Worm (Caenorhabditis elegans): Measurements from ENCODE around the gene tnc-2.

- TF ChIP-seq ceh-27 (GFP tag; optimal IDR thresholded peaks at IDR 0.05) (no peak), Y79H2A.3 (GFP tag; conservative IDR thresholded peaks at IDR 0.05) (no peak), tlf-1 (GFP tag; optimal IDR thresholded peaks at IDR 0.05) (no peak), hlh-12 (tag; optimal IDR thresholded peaks at IDR 0.05) (no peak), rcor-1 (GFP tag; IDR thresholded peaks at IDR 0.05) (no peak), let-607 (tag; optimal IDR thresholded peaks at IDR 0.05) (no peak), tbx-9 (tag; optimal IDR thresholded peaks at IDR 0.05; ENCODE audit: borderline replicate concordance) (no peak), dpff-1 (tag; optimal IDR thresholded peaks at IDR 0.05) (no peak), rec-8 (tag; optimal IDR thresholded peaks at IDR 0.05) (no peak), cebp-2 (GFP tag; IDR thresholded peaks at IDR 0.05) (no peak), egl-18 (GFP tag; IDR thresholded peaks at IDR 0.05) (no peak), efl-1 (GFP tag; optimal IDR thresholded peaks at IDR 0.05) (no peak)
These were observed 27.8 kb downstream of the tnc-2 start, which contains the start of gene ZK666.14 for ce11 chrII:10494467-10494866.

Data from whole organism, young adult.